Fruit fly (Drosophila melanogaster) whole organism, pupa: Measurements from ENCODE around the gene miple2.

ENCODE experiments used
- CG14655 ChIP-seq: fragments of 200-800 bp; sonication (Bioruptor generic); optimal IDR thresholded peaks from 3 replicates; lab custom pipeline; 2017; ENCODE audit warnings: mild to moderate bottlenecking, missing biosample characterization, missing genetic modification reagents, missing genetic modification characterization
- CG4496 ChIP-seq: fragments of 200-800 bp; sonication (Bioruptor generic); IDR thresholded peaks from 3 replicates; pipeline ENCODE4 v1.3.6; 2022; ENCODE audit warnings: missing biosample characterization, missing genetic modification characterization
- CG9948 ChIP-seq: fragments of 200-800 bp; sonication (Bioruptor generic); optimal IDR thresholded peaks from 2 replicates; lab custom pipeline; 2018; ENCODE audit warnings: missing biosample characterization, mild to moderate bottlenecking, missing genetic modification characterization, moderate library complexity
- fd96Ca ChIP-seq: fragments of 200-800 bp; sonication (Bioruptor generic); IDR thresholded peaks from 3 replicates; pipeline ENCODE4 v1.3.6; 2022; ENCODE audit warnings: missing biosample characterization, missing genetic modification characterization

- TF ChIP-seq CG14655 = no peak
- no peak for TF ChIP-seq fd96Ca
- TF ChIP-seq CG9948 (tag; lab: Kevin White, UChicago) = no peak
- TF ChIP-seq CG4496 (GFP tag; lab: Robert Waterston, UW) = no peak
Observed at dm6 chr3L:298459-298858, 27.5 kb downstream of the miple2 start.
